Worm (Caenorhabditis elegans): Measurements from ENCODE around the gene irld-50.
A peak's percentile ranks its signal among the peaks of the same experiment; 100 is the strongest.

Gene irld-50

ce11 chrII:2934354-2934753 lies 9.5 kb downstream of the irld-50 start, which contains the start of gene irld-67:
Gene irld-67 (minus strand): TSS chrII:2934454.
- TF ChIP-seq lin-40 (tag; optimal IDR thresholded peaks at IDR 0.05) (no peak), F57A8.1 (GFP tag; optimal IDR thresholded peaks at IDR 0.05) (no peak)

ce11 chrII:2931564-2931963 lies 12.3 kb downstream of the irld-50 start:
- TF ChIP-seq F23B12.7 (tag; optimal IDR thresholded peaks at IDR 0.05; ENCODE audit: insufficient read depth) (no peak), zfh-2 (GFP tag; conservative IDR thresholded peaks at IDR 0.05) (peak; percentile 62; the same call in 1 of the 2 replicates)

- TF ChIP-seq ztf-28 (GFP tag; IDR thresholded peaks at IDR 0.05), result no peak
- TF ChIP-seq cebp-2 (GFP tag; IDR thresholded peaks at IDR 0.05), result no peak
- no peak for TF ChIP-seq tbx-9 (tag; optimal IDR thresholded peaks at IDR 0.05; ENCODE audit: borderline replicate concordance)
- no peak for TF ChIP-seq zim-3 (tag; optimal IDR thresholded peaks at IDR 0.05)
- no peak for TF ChIP-seq ceh-100 (GFP tag; IDR thresholded peaks at IDR 0.05)
- TF ChIP-seq snpc-1.1 (tag; optimal IDR thresholded peaks at IDR 0.05; ENCODE audit: insufficient read depth), result no peak
- TF ChIP-seq repo-1 (tag; optimal IDR thresholded peaks at IDR 0.05), result no peak
- TF ChIP-seq ekl-4 (GFP tag; IDR thresholded peaks at IDR 0.05), result no peak
- no peak for TF ChIP-seq Y79H2A.3 (GFP tag; conservative IDR thresholded peaks at IDR 0.05)
- TF ChIP-seq F33H1.4 (GFP tag; IDR thresholded peaks at IDR 0.05), result no peak
- no peak for TF ChIP-seq let-526 (GFP tag; IDR thresholded peaks at IDR 0.05)
- TF ChIP-seq attf-6 (GFP tag; IDR thresholded peaks at IDR 0.05), result no peak
- no peak for TF ChIP-seq ceh-79 (tag; optimal IDR thresholded peaks at IDR 0.05)
- TF ChIP-seq nhr-179 (tag; optimal IDR thresholded peaks at IDR 0.05), result no peak
- no peak for TF ChIP-seq F55B11.4 (tag; optimal IDR thresholded peaks at IDR 0.05; ENCODE audit: borderline replicate concordance, insufficient read depth)
- TF ChIP-seq atf-7 (tag; optimal IDR thresholded peaks at IDR 0.05), result no peak
- no peak for TF ChIP-seq C06A6.2 (GFP tag; conservative IDR thresholded peaks at IDR 0.05)
- no peak for TF ChIP-seq F52B5.7 (tag; optimal IDR thresholded peaks at IDR 0.05)
- no peak for TF ChIP-seq gei-17 (GFP tag; optimal IDR thresholded peaks at IDR 0.05)
- no peak for TF ChIP-seq T26A5.8 (tag; optimal IDR thresholded peaks at IDR 0.05)
These were observed 13.4 kb downstream of the irld-50 start, which contains the start of the genes irld-64 and irld-63 for ce11 chrII:2930499-2930898. Gene irld-64 (minus strand): TSS chrII:2930599. Gene irld-63 (plus strand): TSS chrII:2930728.

ce11 chrII:2929846-2930245 lies 14.0 kb downstream of the irld-50 start:
- TF ChIP-seq ztf-28 (GFP tag; IDR thresholded peaks at IDR 0.05) (0 out of 2 replicates have a peak, but pooled peaks have one; percentile 10), atf-7 (tag; optimal IDR thresholded peaks at IDR 0.05) (no peak), snpc-1.1 (tag; optimal IDR thresholded peaks at IDR 0.05; ENCODE audit: insufficient read depth) (peak; percentile 54), zfh-2 (GFP tag; conservative IDR thresholded peaks at IDR 0.05) (peak; percentile 81)

ce11 chrII:2927533-2927932 lies 16.3 kb downstream of the irld-50 start, which contains the start of the genes ZK355.3 and ZK355.8:
Gene ZK355.3 (minus strand): TSS chrII:2927633.
Gene ZK355.8 (plus strand): TSS chrII:2927804.
- TF ChIP-seq ztf-22 (GFP tag; optimal IDR thresholded peaks at IDR 0.05) (no peak), zfh-2 (GFP tag; conservative IDR thresholded peaks at IDR 0.05) (peak; percentile 49), unc-62 (GFP tag; optimal IDR thresholded peaks at IDR 0.05) (no peak), egl-18 (GFP tag; IDR thresholded peaks at IDR 0.05) (no peak)

- TF ChIP-seq lin-40 (tag; optimal IDR thresholded peaks at IDR 0.05) (no peak), mcd-1 (GFP tag; IDR thresholded peaks at IDR 0.05) (0 out of 2 replicates have a peak, but pooled peaks have one; percentile 28), ztf-18 (tag; optimal IDR thresholded peaks at IDR 0.05) (no peak), F10E7.11 (tag; optimal IDR thresholded peaks at IDR 0.05) (peak; percentile 15), nhr-179 (tag; optimal IDR thresholded peaks at IDR 0.05) (no peak), ztf-25 (GFP tag; IDR thresholded peaks at IDR 0.05) (no peak), F52B5.7 (tag; optimal IDR thresholded peaks at IDR 0.05) (no peak), fkh-3 (tag; optimal IDR thresholded peaks at IDR 0.05) (no peak), C17E4.6 (GFP tag; IDR thresholded peaks at IDR 0.05) (no peak), gei-17 (GFP tag; optimal IDR thresholded peaks at IDR 0.05) (no peak), lin-26 (GFP tag; IDR thresholded peaks at IDR 0.05) (no peak), F57C9.4 (tag; optimal IDR thresholded peaks at IDR 0.05) (no peak), nhr-27 (tag; optimal IDR thresholded peaks at IDR 0.05) (no peak), him-1 (tag; optimal IDR thresholded peaks at IDR 0.05) (no peak), ccch-3 (GFP tag; optimal IDR thresholded peaks at IDR 0.05) (no peak)
These were observed 17.9 kb downstream of the irld-50 start for ce11 chrII:2925806-2926558.

Measured in whole organism, young adult.